Worm (Caenorhabditis elegans) whole organism, early embryonic: ENCODE measurements around the gene clc-1.

Experiments used
- B0310.2 ChIP-seq: sonication (generic microtip); optimal IDR thresholded peaks from 2 replicates; lab custom pipeline; 2016; ENCODE audit warnings: mild to moderate bottlenecking, missing genetic modification characterization, missing compliant biosample characterization
- F13C5.2 ChIP-seq: sonication (generic microtip); optimal IDR thresholded peaks from 2 replicates; lab custom pipeline; 2017; ENCODE audit warnings: mild to moderate bottlenecking, missing genetic modification characterization, inconsistent platforms, missing compliant biosample characterization
- aly-1 ChIP-seq: sonication (generic microtip); optimal IDR thresholded peaks from 2 replicates; lab custom pipeline; 2016; ENCODE audit warnings: missing genetic modification characterization, missing compliant biosample characterization
- ama-1 ChIP-seq: fragments of 150-350 bp; optimal IDR thresholded peaks from 2 replicates; lab custom pipeline; 2014
- ceh-13 ChIP-seq: fragments of 200-800 bp; sonication (Bioruptor generic); optimal IDR thresholded peaks from 2 replicates; lab custom pipeline; 2018; ENCODE audit warnings: mild to moderate bottlenecking, missing genetic modification characterization, missing compliant biosample characterization
- ceh-36 ChIP-seq: sonication (generic microtip); optimal IDR thresholded peaks from 2 replicates; lab custom pipeline; 2016; ENCODE audit warnings: missing genetic modification characterization, inconsistent platforms, missing compliant biosample characterization
- ets-7 ChIP-seq: sonication (generic microtip); optimal IDR thresholded peaks from 2 replicates; lab custom pipeline; 2016; ENCODE audit warnings: missing genotype, missing genetic modification characterization, missing compliant biosample characterization
- flt-1 ChIP-seq: fragments of 200-800 bp; sonication (Bioruptor generic); IDR thresholded peaks from 2 replicates; pipeline ENCODE4 v1.3.6; 2022; ENCODE audit warnings: missing genetic modification characterization, missing compliant biosample characterization
- hmbx-1 ChIP-seq: sonication (generic microtip); optimal IDR thresholded peaks from 2 replicates; lab custom pipeline; 2016; ENCODE audit warnings: mild to moderate bottlenecking, missing genetic modification characterization, missing compliant biosample characterization
- hmg-4 ChIP-seq: fragments of 200-800 bp; sonication (Bioruptor generic); optimal IDR thresholded peaks from 2 replicates; lab custom pipeline; 2018; ENCODE audit warnings: mild to moderate bottlenecking, missing genetic modification characterization, missing compliant biosample characterization
- hnd-1 ChIP-seq: sonication (generic microtip); optimal IDR thresholded peaks from 2 replicates; lab custom pipeline; 2016; ENCODE audit warnings: missing genetic modification characterization, missing compliant biosample characterization
- pes-1 ChIP-seq: fragments of 200-800 bp; sonication (Bioruptor generic); IDR thresholded peaks from 2 replicates; pipeline ENCODE4 v1.3.6; 2022; ENCODE audit warnings: missing genetic modification reagents, missing genetic modification characterization, missing compliant biosample characterization
- scrt-1 ChIP-seq: fragments of 200-800 bp; sonication (Bioruptor generic); IDR thresholded peaks from 2 replicates; pipeline ENCODE4 v1.3.6; 2022; ENCODE audit warnings: missing genetic modification characterization, missing compliant biosample characterization
- sea-1 ChIP-seq: fragments of 200-800 bp; sonication (Bioruptor generic); conservative IDR thresholded peaks from 2 replicates; pipeline ENCODE4 v1.3.6; 2022; ENCODE audit warnings: missing genetic modification characterization, missing compliant biosample characterization
- tbx-11 ChIP-seq: fragments of 200-800 bp; sonication (Bioruptor generic); IDR thresholded peaks from 2 replicates; pipeline ENCODE4 v1.3.6; 2022; ENCODE audit warnings: missing genetic modification characterization, missing compliant biosample characterization
- tbx-37 ChIP-seq: fragments of 200-800 bp; sonication (Bioruptor generic); conservative IDR thresholded peaks from 2 replicates; pipeline ENCODE4 v1.3.6; 2022; ENCODE audit warnings: missing genetic modification reagents, missing genetic modification characterization, missing compliant biosample characterization
- tra-4 ChIP-seq: sonication (generic microtip); optimal IDR thresholded peaks from 2 replicates; lab custom pipeline; 2017; ENCODE audit warnings: missing genetic modification characterization, missing compliant biosample characterization

The clc-1 gene

DNA sequence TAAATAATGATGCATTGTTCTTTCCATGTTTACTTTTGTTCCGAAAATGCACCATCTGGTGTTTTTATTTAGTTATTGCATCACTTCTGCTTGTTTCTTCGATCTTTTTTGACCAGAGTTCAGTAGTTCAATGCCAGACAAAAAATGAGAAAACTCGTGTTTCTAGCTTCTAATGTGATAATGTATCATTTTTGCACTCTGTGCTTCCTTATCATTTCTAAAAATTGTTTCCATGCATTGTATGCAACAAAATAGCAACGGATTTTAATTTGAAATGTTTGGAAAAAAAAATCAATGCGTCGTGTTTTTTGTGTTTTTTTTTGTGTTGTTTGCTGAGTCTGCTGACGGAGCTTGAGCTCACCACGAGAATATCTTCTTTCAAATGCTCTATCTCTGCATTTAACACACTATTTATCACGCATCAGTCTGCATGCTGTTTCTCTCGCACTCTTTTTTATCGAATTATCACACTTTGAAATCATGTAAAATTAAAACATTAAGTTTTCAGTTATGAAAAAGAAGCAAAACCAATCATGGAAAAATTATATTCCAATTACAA lies 33.0 kb downstream of the clc-1 start, which contains the start of gene sulp-7:
TSS of gene sulp-7 (plus strand) at position 509 of the 559 bp plus-strand sequence.
- TF ChIP-seq sea-1 (GFP tag; lab: Robert Waterston, UW), result no peak
- no peak for TF ChIP-seq tbx-37 (GFP tag; lab: Robert Waterston, UW)
- no peak for TF ChIP-seq hnd-1 (tag; lab: Kevin White, UChicago)
- no peak for TF ChIP-seq tra-4 (tag; lab: Kevin White, UChicago)
- TF ChIP-seq ceh-36 (tag; lab: Kevin White, UChicago), result no peak
- TF ChIP-seq B0310.2, result no peak
- no peak for TF ChIP-seq aly-1
- TF ChIP-seq ets-7 (tag; lab: Kevin White, UChicago), result no peak
- no peak for TF ChIP-seq ceh-13 (GFP tag; lab: Kevin White, UChicago)
- TF ChIP-seq hmbx-1 (tag; lab: Kevin White, UChicago), result no peak
- no peak for TF ChIP-seq hmg-4 (GFP tag; lab: Kevin White, UChicago)
- no peak for TF ChIP-seq flt-1 (GFP tag; lab: Robert Waterston, UW)
- TF ChIP-seq ama-1 (lab: Kevin White, UChicago), result no peak
- TF ChIP-seq pes-1 (GFP tag; lab: Robert Waterston, UW), result no peak
- no peak for TF ChIP-seq scrt-1 (GFP tag; lab: Robert Waterston, UW)
- TF ChIP-seq F13C5.2, result no peak
- TF ChIP-seq tbx-11, result no peak

DNA sequence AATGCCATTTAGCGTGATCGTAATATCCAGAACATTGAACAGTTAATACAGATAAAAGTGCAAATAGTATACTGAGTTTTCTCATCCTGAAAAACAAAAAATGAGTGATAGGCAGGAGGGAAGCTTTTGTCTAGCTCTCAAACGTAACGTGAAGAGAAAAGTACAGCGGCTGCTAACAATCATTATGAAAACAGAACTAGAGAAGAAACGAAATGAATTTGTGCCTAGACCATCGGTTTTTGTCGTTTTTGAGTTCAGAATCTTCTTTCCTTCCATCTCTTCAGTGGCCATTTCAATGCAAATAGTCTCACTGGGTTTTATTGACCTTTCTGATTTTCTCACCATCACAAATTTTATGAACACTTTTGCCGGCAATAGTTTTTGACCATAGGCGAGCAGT lies 37.9 kb downstream of the clc-1 start, which contains the start of gene W04G3.7:
TSS of gene W04G3.7 (minus strand) at position 101 of the 400 bp plus-strand sequence.
- TF ChIP-seq ama-1 (lab: Kevin White, UChicago), result no peak
- TF ChIP-seq sea-1 (GFP tag; lab: Robert Waterston, UW), result no peak
- no peak for TF ChIP-seq tra-4 (tag; lab: Kevin White, UChicago)
- TF ChIP-seq ets-7 (tag; lab: Kevin White, UChicago), result no peak
- no peak for TF ChIP-seq hmg-4 (GFP tag; lab: Kevin White, UChicago)
- no peak for TF ChIP-seq hmbx-1 (tag; lab: Kevin White, UChicago)
- TF ChIP-seq B0310.2, result no peak
- TF ChIP-seq hnd-1 (tag; lab: Kevin White, UChicago), result no peak

DNA sequence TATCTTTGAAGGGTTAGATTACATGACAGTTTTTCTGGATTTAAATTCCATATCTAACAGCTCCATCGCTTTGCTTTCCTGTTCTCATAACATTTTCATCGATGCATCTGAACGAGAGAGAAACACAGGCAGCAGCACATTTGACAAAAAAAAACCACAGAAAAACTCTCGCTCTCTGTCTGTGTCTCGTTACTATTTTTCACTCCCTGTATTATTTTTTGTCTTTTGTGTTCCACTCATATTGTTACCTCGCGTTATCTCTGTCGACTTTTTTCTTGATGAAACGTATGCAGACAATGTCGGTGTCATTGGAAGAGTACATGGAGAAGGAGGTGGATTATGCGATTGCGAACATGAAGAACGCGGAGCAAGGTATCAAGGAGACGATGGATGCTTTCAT lies 41.7 kb downstream of the clc-1 start, which contains the start of gene W04G3.11:
TSS of gene W04G3.11 (plus strand) at position 244 of the 400 bp plus-strand sequence.
- TF ChIP-seq hnd-1 (tag; lab: Kevin White, UChicago) (no peak), pes-1 (GFP tag; lab: Robert Waterston, UW) (no peak), scrt-1 (GFP tag; lab: Robert Waterston, UW) (no peak), flt-1 (GFP tag; lab: Robert Waterston, UW) (no peak), F13C5.2 (no peak), tra-4 (tag; lab: Kevin White, UChicago) (no peak), hmbx-1 (tag; lab: Kevin White, UChicago) (no peak), ama-1 (lab: Kevin White, UChicago) (no peak), tbx-11 (no peak), ceh-36 (tag; lab: Kevin White, UChicago) (no peak), B0310.2 (no peak), tbx-37 (GFP tag; lab: Robert Waterston, UW) (no peak), hmg-4 (GFP tag; lab: Kevin White, UChicago) (no peak)

DNA sequence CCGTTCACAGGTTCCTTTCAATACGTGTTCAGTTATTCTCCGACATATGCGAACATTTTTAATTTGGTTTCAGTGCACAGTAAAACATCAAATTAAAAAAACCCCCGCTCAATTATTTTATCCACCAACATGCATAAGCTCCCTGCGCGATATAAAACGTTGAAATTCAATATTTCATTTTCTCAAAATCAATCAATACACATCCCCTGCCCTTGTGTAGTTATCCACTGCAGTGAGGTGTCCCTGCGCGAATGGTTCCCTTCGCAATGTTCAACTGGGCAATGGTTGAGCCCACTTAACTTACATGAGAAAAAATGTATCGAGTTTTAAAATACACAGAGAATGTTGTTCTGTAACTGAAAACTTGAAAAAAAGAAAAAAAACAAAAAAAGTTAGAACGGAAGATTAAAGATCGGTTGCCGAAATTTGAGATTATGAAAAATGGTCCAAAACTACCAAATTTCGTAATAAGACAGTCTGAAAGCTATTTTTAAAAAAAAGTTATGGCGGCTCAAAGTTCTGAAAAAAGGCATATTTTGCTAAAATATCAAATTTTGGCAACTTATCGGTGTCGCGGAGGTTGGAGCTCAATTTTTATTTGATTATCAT lies 46.8 kb downstream of the clc-1 start:
- peak; percentile 70 for TF ChIP-seq tbx-11
- TF ChIP-seq aly-1, result no peak
- TF ChIP-seq pes-1 (GFP tag; lab: Robert Waterston, UW), result no peak; the same call in none of the 2 replicates
- TF ChIP-seq scrt-1 (GFP tag; lab: Robert Waterston, UW), result peak; percentile 71
- TF ChIP-seq B0310.2, result no peak
- no peak for TF ChIP-seq ama-1 (lab: Kevin White, UChicago)
- no peak for TF ChIP-seq hmbx-1 (tag; lab: Kevin White, UChicago)
- TF ChIP-seq tra-4 (tag; lab: Kevin White, UChicago), result peak; percentile 5
- TF ChIP-seq ets-7 (tag; lab: Kevin White, UChicago), result no peak
- peak; percentile 95 for TF ChIP-seq hmg-4 (GFP tag; lab: Kevin White, UChicago)
- peak; percentile 98 for TF ChIP-seq F13C5.2
- peak; percentile 74 for TF ChIP-seq flt-1 (GFP tag; lab: Robert Waterston, UW)
- TF ChIP-seq hnd-1 (tag; lab: Kevin White, UChicago), result no peak
- TF ChIP-seq sea-1 (GFP tag; lab: Robert Waterston, UW), result peak; percentile 49; the same call in 1 of the 2 replicates
- TF ChIP-seq tbx-37 (GFP tag; lab: Robert Waterston, UW), result peak; percentile 67
- peak; percentile 26 for TF ChIP-seq ceh-13 (GFP tag; lab: Kevin White, UChicago)
- TF ChIP-seq ceh-36 (tag; lab: Kevin White, UChicago), result no peak

DNA sequence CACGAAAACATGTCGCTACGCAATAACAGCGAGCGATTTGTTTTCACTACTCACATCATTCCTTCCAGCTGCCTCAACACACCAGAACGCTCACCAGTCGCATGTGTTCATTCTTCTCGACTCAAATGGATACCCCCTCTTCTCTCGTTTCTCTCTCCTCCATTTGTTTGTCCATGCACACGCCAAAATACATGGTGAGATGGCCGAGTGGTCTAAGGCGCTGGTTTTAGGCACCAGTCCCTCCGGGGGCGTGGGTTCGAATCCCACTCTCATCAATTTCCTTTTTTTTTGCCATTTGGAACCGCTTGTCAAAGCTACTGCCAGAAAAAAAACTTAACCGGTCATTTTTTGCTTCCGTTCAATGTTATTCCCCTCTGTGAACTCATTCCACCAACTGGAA lies 48.2 kb downstream of the clc-1 start:
- TF ChIP-seq hmbx-1 (tag; lab: Kevin White, UChicago) (peak; percentile 51), ceh-36 (tag; lab: Kevin White, UChicago) (peak; percentile 77), ceh-13 (GFP tag; lab: Kevin White, UChicago) (peak; percentile 74), tbx-37 (GFP tag; lab: Robert Waterston, UW) (peak; percentile 87), B0310.2 (peak; percentile 65), sea-1 (GFP tag; lab: Robert Waterston, UW) (no peak; the same call in 1 of the 2 replicates), tra-4 (tag; lab: Kevin White, UChicago) (peak; percentile 54), tbx-11 (peak; percentile 85), F13C5.2 (peak; percentile 89), aly-1 (peak; percentile 93), scrt-1 (GFP tag; lab: Robert Waterston, UW) (no peak; the same call in 1 of the 2 replicates), flt-1 (GFP tag; lab: Robert Waterston, UW) (peak; percentile 88), hnd-1 (tag; lab: Kevin White, UChicago) (peak; percentile 67), ama-1 (lab: Kevin White, UChicago) (no peak), hmg-4 (GFP tag; lab: Kevin White, UChicago) (no peak), pes-1 (GFP tag; lab: Robert Waterston, UW) (peak; percentile 92), ets-7 (tag; lab: Kevin White, UChicago) (peak; percentile 59)

DNA sequence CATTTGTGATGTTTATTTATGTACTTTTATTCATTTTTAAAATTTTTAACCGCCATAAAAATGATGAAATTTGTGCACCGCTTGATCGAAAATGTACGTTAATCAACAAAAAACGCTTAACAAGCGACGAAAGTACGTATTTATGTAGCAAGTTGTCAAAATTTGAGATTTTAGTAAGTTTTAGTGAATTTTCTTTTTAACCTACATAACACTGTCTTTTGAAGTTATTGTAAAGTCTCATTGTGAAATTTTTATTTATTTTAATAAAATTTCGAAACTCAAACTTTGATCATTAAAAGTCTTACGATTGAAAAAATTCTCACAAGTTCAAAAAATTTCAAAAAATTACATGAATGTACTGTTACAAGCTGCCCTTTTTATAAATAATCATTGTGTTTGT lies 50.1 kb downstream of the clc-1 start:
- TF ChIP-seq ets-7 (tag; lab: Kevin White, UChicago) (no peak), hmbx-1 (tag; lab: Kevin White, UChicago) (no peak), ceh-13 (GFP tag; lab: Kevin White, UChicago) (no peak), flt-1 (GFP tag; lab: Robert Waterston, UW) (no peak), scrt-1 (GFP tag; lab: Robert Waterston, UW) (no peak), aly-1 (no peak), tbx-37 (GFP tag; lab: Robert Waterston, UW) (no peak)
